Worm (Caenorhabditis elegans) whole organism, L1 larva: Measurements from ENCODE around the gene Y67H2A.2.

Source experiments
- C04F5.9 ChIP-seq: sonication (generic microtip); optimal IDR thresholded peaks from 2 replicates; lab custom pipeline; 2016; ENCODE audit warnings: missing genetic modification characterization, missing compliant biosample characterization
- ama-1 ChIP-seq: fragments of 150-350 bp; optimal IDR thresholded peaks from 2 replicates; lab custom pipeline; 2014
- blmp-1 ChIP-seq: fragments of 150-350 bp; optimal IDR thresholded peaks from 2 replicates; lab custom pipeline; 2014; ENCODE audit warnings: missing biosample characterization, missing genetic modification characterization
- ceh-63 ChIP-seq: fragments of 200-800 bp; sonication (Bioruptor generic); optimal IDR thresholded peaks from 2 replicates; lab custom pipeline; 2018; ENCODE audit warnings: mild to moderate bottlenecking, missing genetic modification characterization, missing compliant biosample characterization
- ceh-82 ChIP-seq, 3 experiments: fragments of 150-350 bp in 1 of 3; sonication (generic microtip) in 2 of 3; optimal IDR thresholded peaks; 2 replicates each; lab custom pipeline; 2014 to 2017; ENCODE audit warnings: missing biosample characterization in 3 of 3, missing genetic modification characterization in 3 of 3
- ceh-90 ChIP-seq: sonication (generic microtip); optimal IDR thresholded peaks from 2 replicates; lab custom pipeline; 2016; ENCODE audit warnings: missing genetic modification characterization, missing compliant biosample characterization
- fkh-8 ChIP-seq: sonication (generic microtip); optimal IDR thresholded peaks from 2 replicates; lab custom pipeline; 2016; ENCODE audit warnings: mild to moderate bottlenecking, missing genetic modification characterization, missing compliant biosample characterization
- irx-1 ChIP-seq: sonication (generic microtip); optimal IDR thresholded peaks from 2 replicates; lab custom pipeline; 2016; ENCODE audit warnings: missing genetic modification characterization, missing compliant biosample characterization
- lsy-2 ChIP-seq, 2 experiments: fragments of 150-350 bp; optimal IDR thresholded peaks; 2 replicates each; lab custom pipeline; 2014; ENCODE audit warnings: missing biosample characterization in 2 of 2, missing genetic modification characterization in 2 of 2
- mdl-1 ChIP-seq, 2 experiments: fragments of 150-350 bp; optimal IDR thresholded peaks; 2 replicates each; lab custom pipeline; 2014 to 2017; ENCODE audit warnings: missing biosample characterization in 2 of 2, missing genetic modification characterization in 2 of 2, inconsistent platforms in 1 of 2
- nhr-28 ChIP-seq: fragments of 150-350 bp; optimal IDR thresholded peaks from 2 replicates; lab custom pipeline; 2014; ENCODE audit warnings: missing biosample characterization, missing genetic modification characterization
- nhr-76 ChIP-seq: sonication (generic microtip); optimal IDR thresholded peaks from 2 replicates; lab custom pipeline; 2017; ENCODE audit warnings: missing biosample characterization, missing genetic modification characterization
- snpc-4 ChIP-seq: fragments of 150-350 bp; optimal IDR thresholded peaks from 2 replicates; lab custom pipeline; 2014; ENCODE audit warnings: missing biosample characterization, missing genetic modification characterization
- unc-130 ChIP-seq: fragments of 150-350 bp; optimal IDR thresholded peaks from 2 replicates; lab custom pipeline; 2017; ENCODE audit warnings: missing biosample characterization, missing genetic modification characterization, inconsistent platforms

DNA sequence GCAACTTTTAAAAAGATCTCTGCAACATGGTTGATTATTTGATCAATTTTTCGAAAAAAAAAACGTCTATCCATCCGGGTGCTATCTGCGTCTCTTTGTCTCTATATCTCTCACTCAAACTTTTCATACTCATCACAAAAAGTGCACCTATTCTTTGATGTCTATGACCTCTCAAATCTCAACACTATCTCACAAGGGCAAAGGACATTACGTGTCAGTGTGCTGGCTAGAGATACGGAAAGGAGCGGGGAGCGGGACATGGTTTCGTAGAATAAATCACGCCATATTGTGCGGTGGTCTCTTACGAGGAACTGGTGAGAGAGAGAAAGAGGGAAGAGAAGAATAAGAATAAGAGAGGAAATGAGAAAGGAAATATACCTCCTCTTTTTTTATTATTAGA lies 24.8 kb upstream of the Y67H2A.2 start:
- TF ChIP-seq ceh-82 (tag; optimal IDR thresholded peaks at IDR 0.05; lab: Kevin White, UChicago) (peak in 2 of 3 experiments; percentile 44 to 71), snpc-4 (peak; percentile 46), ama-1 (lab: Kevin White, UChicago) (no peak), mdl-1 (tag; optimal IDR thresholded peaks at IDR 0.05; lab: Kevin White, UChicago) (peak in 1 of 2 experiments; percentile 63), nhr-76 (no peak), fkh-8 (tag; lab: Kevin White, UChicago) (peak; percentile 71), nhr-28 (tag; lab: Kevin White, UChicago) (no peak), ceh-90 (tag; lab: Kevin White, UChicago) (no peak), unc-130 (no peak), C04F5.9 (no peak), ceh-63 (no peak), lsy-2 (tag; optimal IDR thresholded peaks at IDR 0.05; lab: Kevin White, UChicago) (peak; percentile 35 to 73), blmp-1 (tag; lab: Kevin White, UChicago) (peak; percentile 33), irx-1 (no peak)
